Fruit fly (Drosophila melanogaster): ENCODE data around the gene Hex-A.

Gene Hex-A

dm6 chrX:9583440-9584103 is 1.9 kb upstream of the Hex-A start (continued):
- TF ChIP-seq fru (optimal IDR thresholded peaks at IDR 0.05) (no peak), al (GFP tag; IDR thresholded peaks at IDR 0.05) (peak; percentile 90), Jarid2 (GFP tag; optimal IDR thresholded peaks at IDR 0.05) (peak; percentile 86), tup (GFP tag; optimal IDR thresholded peaks at IDR 0.05) (peak; percentile 75), CG13287 (GFP tag; IDR thresholded peaks at IDR 0.05; ENCODE audit: partially characterized antibody) (no peak), Sry-δ (GFP tag; optimal IDR thresholded peaks at IDR 0.05) (no peak), Sox102F (GFP tag; optimal IDR thresholded peaks at IDR 0.05) (peak; percentile 93), toy (GFP tag; IDR thresholded peaks at IDR 0.05) (peak; percentile 87), CG15601 (tag; optimal IDR thresholded peaks at IDR 0.05) (peak; percentile 92), bbx (GFP tag; IDR thresholded peaks at IDR 0.05; ENCODE audit: partially characterized antibody) (no peak), NC2α (GFP tag; optimal IDR thresholded peaks at IDR 0.05) (peak; percentile 15), ash1 (GFP tag; optimal IDR thresholded peaks at IDR 0.05) (peak; percentile 21), sd (tag; optimal IDR thresholded peaks at IDR 0.05) (peak; percentile 83), btn (GFP tag; optimal IDR thresholded peaks at IDR 0.05) (no peak), CG11560 (tag; IDR thresholded peaks at IDR 0.05) (peak; percentile 81), seq (GFP tag; IDR thresholded peaks at IDR 0.05) (peak; percentile 94), CG6254 (GFP tag; optimal IDR thresholded peaks at IDR 0.05) (peak; percentile 92), Myb (GFP tag; optimal IDR thresholded peaks at IDR 0.05) (peak; percentile 38), caup (GFP tag; optimal IDR thresholded peaks at IDR 0.05; ENCODE audit: severe bottlenecking) (peak; percentile 95), Hsf (GFP tag; optimal IDR thresholded peaks at IDR 0.05) (peak; percentile 86), CG2875 (GFP tag; optimal IDR thresholded peaks at IDR 0.05) (peak; percentile 93), CG1233 (GFP tag; optimal IDR thresholded peaks at IDR 0.05) (peak; percentile 91), pan (optimal IDR thresholded peaks at IDR 0.05) (no peak), pan (GFP tag; optimal IDR thresholded peaks at IDR 0.05 in 1 of 2, IDR thresholded peaks at IDR 0.05 in 1 of 2) (peak in 1 of 2 experiments; percentile 93), CG14965 (GFP tag; optimal IDR thresholded peaks at IDR 0.05; ENCODE audit: borderline replicate concordance) (no peak), CG14014 (GFP tag; IDR thresholded peaks at IDR 0.05) (peak; percentile 92), Spps (tag; optimal IDR thresholded peaks at IDR 0.05) (peak; percentile 88), usp (GFP tag; optimal IDR thresholded peaks at IDR 0.05) (no peak), vvl (GFP tag; IDR thresholded peaks at IDR 0.05) (peak; percentile 96), stwl (tag; optimal IDR thresholded peaks at IDR 0.05) (no peak), CG10959 (GFP tag; IDR thresholded peaks at IDR 0.05) (peak; percentile 73), Bdp1 (GFP tag; optimal IDR thresholded peaks at IDR 0.05) (peak; percentile 59), zfh1 (GFP tag; IDR thresholded peaks at IDR 0.05) (peak; percentile 93), CG9215 (GFP tag; IDR thresholded peaks at IDR 0.05) (peak; percentile 93), CG10654 (GFP tag; optimal IDR thresholded peaks at IDR 0.05) (peak; percentile 82), CG8089 (GFP tag; optimal IDR thresholded peaks at IDR 0.05) (no peak), sc (optimal IDR thresholded peaks at IDR 0.05) (no peak), sc (GFP tag; optimal IDR thresholded peaks at IDR 0.05) (peak; percentile 90), CG1603 (tag; optimal IDR thresholded peaks at IDR 0.05) (peak; percentile 83), CG17186 (GFP tag; optimal IDR thresholded peaks at IDR 0.05) (peak; percentile 66), CG34422 (GFP tag; IDR thresholded peaks at IDR 0.05) (peak; percentile 93), D19A (tag; optimal IDR thresholded peaks at IDR 0.05) (peak; percentile 91), Vsx1 (GFP tag; optimal IDR thresholded peaks at IDR 0.05) (peak; percentile 92), wor (GFP tag; IDR thresholded peaks at IDR 0.05) (peak; percentile 91), chinmo (GFP tag; IDR thresholded peaks at IDR 0.05; ENCODE audit: partially characterized antibody) (no peak), gcm2 (GFP tag; optimal IDR thresholded peaks at IDR 0.05) (peak; percentile 67), CG6175 (GFP tag; IDR thresholded peaks at IDR 0.05) (peak; percentile 81), sqz (GFP tag; optimal IDR thresholded peaks at IDR 0.05) (peak; percentile 90), gsb (GFP tag; IDR thresholded peaks at IDR 0.05) (peak; percentile 78), hbn (GFP tag; IDR thresholded peaks at IDR 0.05; ENCODE audit: partially characterized antibody) (no peak), cas (GFP tag; IDR thresholded peaks at IDR 0.05) (peak; percentile 84)

Measured in whole organism, embryonic.